Worm (Caenorhabditis elegans) whole organism, L3 larva: ENCODE measurements around the gene C33A12.4.

Experiments used
- R02D3.7 ChIP-seq: fragments of 150-350 bp; optimal IDR thresholded peaks from 2 replicates; lab custom pipeline; 2014; ENCODE audit warnings: missing biosample characterization, missing genetic modification characterization
- ZK546.5 ChIP-seq: sonication (generic microtip); optimal IDR thresholded peaks from 2 replicates; lab custom pipeline; 2017; ENCODE audit warnings: missing biosample characterization, missing genetic modification characterization
- ama-1 ChIP-seq: fragments of 150-350 bp; optimal IDR thresholded peaks from 2 replicates; lab custom pipeline; 2018
- ceh-16 ChIP-seq: sonication (generic microtip); optimal IDR thresholded peaks from 2 replicates; lab custom pipeline; 2017; ENCODE audit warnings: missing biosample characterization, missing genetic modification characterization
- ceh-82 ChIP-seq: fragments of 150-350 bp; optimal IDR thresholded peaks from 2 replicates; lab custom pipeline; 2014; ENCODE audit warnings: missing biosample characterization, missing genetic modification characterization
- elt-1 ChIP-seq: fragments of 150-350 bp; optimal IDR thresholded peaks from 2 replicates; lab custom pipeline; 2014; ENCODE audit warnings: missing biosample characterization, missing genetic modification characterization
- fkh-2 ChIP-seq: fragments of 150-350 bp; optimal IDR thresholded peaks from 2 replicates; lab custom pipeline; 2014; ENCODE audit warnings: missing biosample characterization, missing genetic modification reagents, missing genetic modification characterization
- lin-15B ChIP-seq: fragments of 150-350 bp; optimal IDR thresholded peaks from 2 replicates; lab custom pipeline; 2014; ENCODE audit warnings: missing biosample characterization, missing genetic modification characterization
- lin-39 ChIP-seq: fragments of 150-350 bp; optimal IDR thresholded peaks from 2 replicates; lab custom pipeline; 2018; ENCODE audit warnings: missing biosample characterization, missing genetic modification reagents, missing genetic modification characterization
- nhr-12 ChIP-seq: fragments of 150-350 bp; optimal IDR thresholded peaks from 2 replicates; lab custom pipeline; 2014; ENCODE audit warnings: missing biosample characterization, missing genetic modification characterization
- nhr-23 ChIP-seq: fragments of 150-350 bp; optimal IDR thresholded peaks from 2 replicates; lab custom pipeline; 2014; ENCODE audit warnings: missing biosample characterization, missing genetic modification reagents, missing genetic modification characterization
- pha-4 ChIP-seq: fragments of 150-350 bp; optimal IDR thresholded peaks from 2 replicates; lab custom pipeline; 2014; ENCODE audit warnings: missing biosample characterization, missing genetic modification reagents, missing genetic modification characterization
- sea-2 ChIP-seq: fragments of 150-350 bp; sonication (generic microtip); optimal IDR thresholded peaks from 4 replicates; lab custom pipeline; 2014; ENCODE audit warnings: missing biosample characterization, missing genetic modification reagents, missing genetic modification characterization
- unc-62 ChIP-seq: fragments of 150-350 bp; sonication (generic microtip); optimal IDR thresholded peaks from 4 replicates; lab custom pipeline; 2014; ENCODE audit warnings: missing biosample characterization, missing genetic modification reagents, missing genetic modification characterization

DNA sequence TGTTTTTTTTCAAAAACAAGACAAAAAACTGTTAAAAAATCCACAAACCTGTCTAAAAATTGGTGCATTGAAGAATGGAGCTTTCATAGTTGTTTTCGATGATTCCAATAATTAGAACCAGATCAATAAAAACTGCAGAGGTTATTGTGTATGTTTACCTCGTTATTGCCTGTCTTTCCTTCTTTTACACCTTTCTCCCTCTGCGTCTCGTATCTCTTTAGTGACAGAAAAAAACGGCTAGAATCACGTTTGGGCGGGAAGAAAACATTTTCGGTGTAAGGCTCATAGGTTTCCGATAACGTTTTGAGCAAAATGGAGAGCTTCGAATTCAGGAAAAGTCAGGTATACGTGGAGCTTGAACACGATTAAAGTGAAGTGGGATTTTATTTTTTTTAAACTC lies 1.8 kb downstream of the C33A12.4 start, which contains the start of gene ethe-1:
- TF ChIP-seq R02D3.7 (tag; lab: Kevin White, UChicago) (no peak), lin-15B (tag; lab: Kevin White, UChicago) (no peak), sea-2 (GFP tag; lab: Kevin White, UChicago) (no peak), nhr-23 (tag; lab: Kevin White, UChicago) (no peak), nhr-12 (tag; lab: Kevin White, UChicago) (no peak), fkh-2 (no peak), ceh-16 (tag; lab: Kevin White, UChicago) (no peak), elt-1 (no peak), ceh-82 (tag; lab: Kevin White, UChicago) (no peak), ZK546.5 (tag; lab: Kevin White, UChicago) (no peak), ama-1 (lab: Kevin White, UChicago) (no peak), unc-62 (GFP tag; lab: Kevin White, UChicago) (no peak), lin-39 (tag; lab: Kevin White, UChicago) (no peak), pha-4 (tag; lab: Kevin White, UChicago) (peak; percentile 78)
